Worm (Caenorhabditis elegans) whole organism, L4/young adult: Measurements from ENCODE around the gene F42A10.7.

Experiments used
- W03F9.2 ChIP-seq: fragments of 150-350 bp; optimal IDR thresholded peaks from 2 replicates; lab custom pipeline; 2014; ENCODE audit warnings: missing biosample characterization, missing genetic modification characterization
- dao-5 ChIP-seq: sonication (generic microtip); optimal IDR thresholded peaks from 2 replicates; lab custom pipeline; 2016; ENCODE audit warnings: missing genotype, missing genetic modification characterization, moderate library complexity, missing compliant biosample characterization
- him-1 ChIP-seq: sonication (generic microtip); optimal IDR thresholded peaks from 2 replicates; lab custom pipeline; 2016; ENCODE audit warnings: missing genotype, missing genetic modification reagents, missing genetic modification characterization, missing compliant biosample characterization

DNA sequence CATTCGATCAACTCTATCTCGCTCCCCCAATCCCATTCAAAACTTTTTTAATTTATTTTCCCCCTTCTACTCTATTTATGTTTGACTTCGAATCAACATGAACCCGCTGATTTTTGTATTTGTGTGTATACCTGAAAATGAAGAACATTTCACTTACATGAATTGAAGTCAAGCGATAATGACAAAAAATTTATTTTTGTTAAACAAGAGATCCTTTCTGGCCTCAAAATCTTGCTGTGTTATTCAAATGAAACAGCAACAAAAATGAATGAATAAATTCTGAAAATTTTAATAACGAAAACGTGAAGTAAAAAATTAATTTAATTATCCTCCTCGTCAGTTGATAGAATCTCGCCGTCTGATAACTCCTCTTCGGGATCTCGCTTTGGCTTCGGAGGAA is 24.0 kb upstream of the F42A10.7 start:
- TF ChIP-seq dao-5 (tag; lab: Kevin White, UChicago) (no peak), W03F9.2 (tag; lab: Kevin White, UChicago) (no peak), him-1 (tag; lab: Kevin White, UChicago) (no peak)
